Worm (Caenorhabditis elegans): ENCODE measurements around the gene fbxc-52.

The fbxc-52 gene

DNA sequence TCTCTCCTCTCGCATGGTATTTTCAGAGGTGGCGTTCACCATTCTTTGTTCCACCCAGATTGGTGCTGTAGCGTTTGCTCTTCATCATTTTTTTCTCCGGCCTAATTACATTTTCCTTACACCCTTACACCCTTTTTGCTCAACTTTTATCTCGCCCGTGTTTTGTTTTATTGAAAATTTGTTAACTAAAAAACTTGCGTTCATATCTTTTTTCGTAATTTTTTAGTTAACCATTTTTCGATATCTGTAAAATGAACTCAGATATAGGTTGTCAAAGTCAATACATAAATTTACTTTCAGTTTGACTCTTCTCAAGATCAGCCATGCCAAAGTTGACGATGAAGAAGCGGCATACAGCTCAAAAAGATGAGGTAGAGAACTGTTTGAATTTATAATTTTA lies 24.5 kb downstream of the fbxc-52 start, which contains the start of gene F12E12.1:
F12E12.1 (plus strand) TSS at position 301 of the 400 bp plus-strand sequence.
- no peak for TF ChIP-seq R02D3.7 (tag; optimal IDR thresholded peaks at IDR 0.05)
- TF ChIP-seq peb-1 (tag; optimal IDR thresholded peaks at IDR 0.05) = no peak
- no peak for TF ChIP-seq snpc-4 (tag; optimal IDR thresholded peaks at IDR 0.05)
- TF ChIP-seq alr-1 (tag; optimal IDR thresholded peaks at IDR 0.05) = no peak
- no peak for TF ChIP-seq nhr-10 (tag; optimal IDR thresholded peaks at IDR 0.05)
- TF ChIP-seq egl-27 (tag; optimal IDR thresholded peaks at IDR 0.05) = no peak
- TF ChIP-seq elt-3 (tag; optimal IDR thresholded peaks at IDR 0.05) = no peak
- TF ChIP-seq ZK546.5 (tag; optimal IDR thresholded peaks at IDR 0.05) = no peak
- TF ChIP-seq lin-39 (tag; optimal IDR thresholded peaks at IDR 0.05) = no peak
- no peak for TF ChIP-seq nhr-25 (tag; optimal IDR thresholded peaks at IDR 0.05)
- TF ChIP-seq unc-62 (GFP tag; optimal IDR thresholded peaks at IDR 0.05) = no peak
- TF ChIP-seq nhr-21 (tag; optimal IDR thresholded peaks at IDR 0.05) = no peak
- no peak for TF ChIP-seq zag-1 (tag; optimal IDR thresholded peaks at IDR 0.05)
- no peak for TF ChIP-seq mdl-1 (tag; optimal IDR thresholded peaks at IDR 0.05)

DNA sequence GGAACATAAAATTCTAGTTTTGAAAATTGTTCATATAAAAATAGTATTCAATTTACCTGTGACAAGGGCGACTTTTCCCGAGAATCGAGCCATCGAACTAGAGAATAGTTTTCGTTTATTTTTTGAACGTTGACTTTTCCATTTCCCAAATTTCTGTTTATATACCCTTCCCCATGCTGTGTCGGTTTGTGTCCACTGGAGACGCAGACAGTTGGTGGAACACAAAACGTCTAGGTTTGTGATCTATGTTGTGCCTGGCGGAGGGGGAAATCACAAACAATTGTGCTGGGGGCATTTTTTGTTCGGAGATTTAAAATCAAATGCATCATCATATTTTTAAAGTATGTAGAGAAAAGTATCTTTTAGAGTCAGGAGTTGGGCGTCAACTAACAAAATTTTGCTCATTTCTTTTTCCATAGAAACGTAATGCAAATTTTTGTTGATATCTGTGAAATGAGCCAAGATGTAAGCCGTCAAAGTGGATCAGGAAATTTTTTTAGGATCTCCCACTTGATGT lies 26.7 kb downstream of the fbxc-52 start, which contains the start of gene nta-1:
nta-1 (minus strand) TSS at position 131 of the 517 bp plus-strand sequence.
- TF ChIP-seq aly-2 (tag; optimal IDR thresholded peaks at IDR 0.05) = no peak
- peak; percentile 62 for TF ChIP-seq sma-9 (GFP tag; optimal IDR thresholded peaks at IDR 0.05)
- no peak for TF ChIP-seq sma-9 (tag; optimal IDR thresholded peaks at IDR 0.05)

DNA sequence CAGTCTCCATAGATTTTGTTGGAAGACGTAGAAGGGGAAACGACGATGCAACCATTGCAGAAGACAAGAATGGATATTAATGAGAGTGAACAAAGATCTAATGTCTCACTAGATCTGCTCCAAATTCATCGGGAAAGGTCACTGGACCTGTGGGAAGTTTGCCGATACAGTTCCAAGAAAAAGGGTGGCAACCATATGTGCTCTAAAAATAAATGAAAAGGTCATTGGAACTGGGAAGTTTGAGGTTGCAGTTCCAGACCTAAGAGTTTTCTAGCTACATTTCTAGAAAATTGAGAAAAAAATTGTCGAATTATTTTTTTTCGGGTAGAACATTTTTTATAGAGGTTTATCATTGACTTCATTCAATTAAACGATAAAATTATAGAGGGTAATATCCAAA lies 30.3 kb downstream of the fbxc-52 start, which contains the start of gene fbxb-92:
fbxb-92 (minus strand) TSS at position 101 of the 400 bp plus-strand sequence.
- no peak for TF ChIP-seq fos-1 (tag; optimal IDR thresholded peaks at IDR 0.05)

DNA sequence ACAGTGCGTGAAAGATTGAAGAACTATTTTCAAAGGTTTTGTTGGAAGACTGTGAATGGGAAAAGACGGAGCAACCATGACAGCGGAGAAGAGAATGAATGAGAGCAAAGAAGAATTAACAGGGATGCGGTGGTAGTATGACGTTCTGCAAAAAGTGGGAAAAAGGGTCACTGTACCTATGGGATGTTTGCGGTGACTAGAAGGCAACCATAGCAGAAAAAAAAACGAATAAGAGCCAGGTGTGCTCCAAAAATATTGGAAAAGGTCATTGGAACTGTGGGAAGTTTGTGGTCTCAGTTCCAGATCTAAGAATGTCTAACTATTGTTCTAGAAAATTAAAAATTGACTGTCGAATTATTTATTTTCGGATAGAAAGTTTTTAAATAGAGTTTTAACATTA lies 31.7 kb downstream of the fbxc-52 start, which contains the start of gene fbxb-90:
fbxb-90 (minus strand) TSS at position 101 of the 400 bp plus-strand sequence.
- TF ChIP-seq nhr-25 (tag; optimal IDR thresholded peaks at IDR 0.05) = no peak
- no peak for TF ChIP-seq nhr-10 (tag; optimal IDR thresholded peaks at IDR 0.05)
- no peak for TF ChIP-seq ztf-4 (tag; optimal IDR thresholded peaks at IDR 0.05)
- TF ChIP-seq skn-1 (tag; optimal IDR thresholded peaks at IDR 0.05) = no peak

DNA sequence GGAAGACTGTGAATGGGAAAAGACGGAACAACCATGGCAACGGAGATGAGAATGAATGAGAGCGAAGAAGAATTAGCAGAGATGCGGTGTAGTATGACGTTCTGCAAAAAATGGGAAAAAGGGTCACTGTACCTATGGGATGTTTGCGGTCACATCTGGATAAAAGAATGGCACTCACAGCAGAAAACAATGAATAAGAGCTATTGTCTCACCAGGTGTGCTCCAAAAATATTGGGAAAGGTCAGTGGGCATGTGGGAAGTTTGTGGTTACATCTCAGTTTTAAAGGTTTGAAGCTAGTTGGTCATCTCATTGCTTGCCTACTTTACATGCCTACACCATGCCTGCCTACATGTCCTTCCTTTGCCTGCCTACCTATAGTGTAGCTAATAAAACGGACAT lies 33.6 kb downstream of the fbxc-52 start, which contains the start of gene fbxb-91:
fbxb-91 (minus strand) TSS at position 101 of the 400 bp plus-strand sequence.
- no peak for TF ChIP-seq lin-13 (GFP tag; optimal IDR thresholded peaks at IDR 0.05)
- TF ChIP-seq ztf-4 (tag; optimal IDR thresholded peaks at IDR 0.05) = no peak
- no peak for TF ChIP-seq gmeb-1 (tag; optimal IDR thresholded peaks at IDR 0.05)
- no peak for TF ChIP-seq ceh-16 (tag; optimal IDR thresholded peaks at IDR 0.05)
- TF ChIP-seq ZK546.5 (tag; optimal IDR thresholded peaks at IDR 0.05) = no peak
- TF ChIP-seq lin-11 (tag; optimal IDR thresholded peaks at IDR 0.05) = no peak
- TF ChIP-seq sma-3 (GFP tag; optimal IDR thresholded peaks at IDR 0.05) = no peak
- TF ChIP-seq mab-5 (tag; optimal IDR thresholded peaks at IDR 0.05) = no peak
- no peak for TF ChIP-seq ztf-1 (GFP tag; conservative IDR thresholded peaks at IDR 0.05)
- TF ChIP-seq nhr-10 (tag; optimal IDR thresholded peaks at IDR 0.05) = no peak
- no peak for TF ChIP-seq R02D3.7 (tag; optimal IDR thresholded peaks at IDR 0.05)
- no peak for TF ChIP-seq unc-39 (tag; optimal IDR thresholded peaks at IDR 0.05)
- no peak for TF ChIP-seq ama-1 (optimal IDR thresholded peaks at IDR 0.05)
- no peak for TF ChIP-seq fos-1 (tag; optimal IDR thresholded peaks at IDR 0.05)
- no peak for TF ChIP-seq nhr-77 (tag; optimal IDR thresholded peaks at IDR 0.05)

DNA sequence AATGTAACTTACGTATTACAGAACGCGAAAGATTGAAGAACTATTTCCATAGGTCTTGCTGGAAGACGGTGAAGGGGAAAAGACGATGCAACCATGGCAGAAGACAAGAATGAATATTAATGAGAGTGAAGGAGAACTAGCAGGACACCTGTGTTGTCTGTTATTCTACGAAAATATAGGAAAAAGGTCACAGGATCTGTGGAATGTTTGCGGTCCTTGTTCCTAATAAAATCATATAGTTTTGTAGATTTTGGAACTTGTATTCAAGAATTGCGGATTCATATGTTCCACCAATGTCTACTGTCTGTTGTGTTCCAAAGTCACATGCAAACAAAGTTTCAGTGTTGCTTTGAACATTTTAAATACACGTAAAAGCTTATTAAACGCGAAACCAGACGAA lies 35.1 kb downstream of the fbxc-52 start, which contains the start of gene sdz-11:
sdz-11 (minus strand) TSS at position 101 of the 400 bp plus-strand sequence.
- TF ChIP-seq nhr-21 (tag; optimal IDR thresholded peaks at IDR 0.05) (no peak), dmd-4 (tag; optimal IDR thresholded peaks at IDR 0.05) (no peak), egl-27 (tag; optimal IDR thresholded peaks at IDR 0.05) (no peak), unc-62 (GFP tag; optimal IDR thresholded peaks at IDR 0.05) (no peak), sma-3 (GFP tag; optimal IDR thresholded peaks at IDR 0.05) (no peak), crh-2 (tag; optimal IDR thresholded peaks at IDR 0.05) (no peak), nhr-25 (tag; optimal IDR thresholded peaks at IDR 0.05) (no peak), lsy-2 (tag; optimal IDR thresholded peaks at IDR 0.05) (no peak), Y55F3AM.14 (GFP tag; optimal IDR thresholded peaks at IDR 0.05) (no peak), lin-11 (tag; optimal IDR thresholded peaks at IDR 0.05) (no peak), snpc-4 (tag; optimal IDR thresholded peaks at IDR 0.05) (no peak), nhr-10 (tag; optimal IDR thresholded peaks at IDR 0.05) (no peak), nhr-77 (tag; optimal IDR thresholded peaks at IDR 0.05) (no peak), aly-2 (tag; optimal IDR thresholded peaks at IDR 0.05) (no peak), fos-1 (tag; optimal IDR thresholded peaks at IDR 0.05) (no peak), nhr-6 (tag; optimal IDR thresholded peaks at IDR 0.05) (no peak), nhr-129 (tag; optimal IDR thresholded peaks at IDR 0.05) (no peak), unc-55 (GFP tag; optimal IDR thresholded peaks at IDR 0.05) (no peak), ZK546.5 (tag; optimal IDR thresholded peaks at IDR 0.05) (no peak), elt-1 (tag; optimal IDR thresholded peaks at IDR 0.05) (no peak)

Measured in whole organism, L2 larva.